Worm (Caenorhabditis elegans): ENCODE data around the gene dpy-8.

DNA sequence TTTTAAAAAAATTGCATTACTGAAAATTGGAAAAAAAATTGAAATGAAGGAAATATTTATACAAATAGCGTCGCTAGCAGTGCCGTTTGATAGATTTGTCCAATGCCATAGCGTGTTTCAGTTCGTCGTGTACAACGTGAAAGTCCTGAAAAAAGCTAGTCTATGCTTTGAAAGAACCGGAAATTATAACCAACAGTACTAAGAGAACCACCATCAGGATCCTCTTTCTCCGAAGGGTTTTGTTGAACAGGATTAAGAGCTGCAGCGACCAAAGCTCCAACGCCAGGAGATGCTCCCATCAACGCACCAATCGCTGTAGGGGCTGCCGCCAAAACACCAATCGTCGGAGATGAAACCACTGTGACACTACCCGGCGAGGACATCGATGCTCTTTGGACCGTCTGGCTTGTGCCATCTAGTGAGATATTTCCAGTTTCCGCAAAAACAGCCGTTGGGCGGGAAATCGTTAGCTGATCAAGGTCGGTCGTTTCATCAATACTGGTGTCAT is 44.0 kb downstream of the dpy-8 start:
- TF ChIP-seq unc-62 (GFP tag; optimal IDR thresholded peaks at IDR 0.05) (no peak), elt-2 (tag; optimal IDR thresholded peaks at IDR 0.05) (no peak), lin-35 (GFP tag; optimal IDR thresholded peaks at IDR 0.05) (no peak), blmp-1 (tag; optimal IDR thresholded peaks at IDR 0.05) (no peak), efl-3 (GFP tag; optimal IDR thresholded peaks at IDR 0.05) (no peak), snu-23 (GFP tag; optimal IDR thresholded peaks at IDR 0.05) (no peak), nhr-28 (tag; optimal IDR thresholded peaks at IDR 0.05) (no peak), jun-1 (tag; optimal IDR thresholded peaks at IDR 0.05) (no peak), aly-2 (tag; optimal IDR thresholded peaks at IDR 0.05) (no peak), ztf-4 (tag; optimal IDR thresholded peaks at IDR 0.05) (no peak), ceh-82 (tag; optimal IDR thresholded peaks at IDR 0.05) (no peak)

All from whole organism, L1 larva.